Fruit fly (Drosophila melanogaster): ENCODE measurements around the gene CG12481.

CG12481 gene

dm6 chrX:14218045-14218483 lies 31.0 kb downstream of the CG12481 start (continued):
- TF ChIP-seq ranshi (GFP tag; IDR thresholded peaks at IDR 0.05) = peak; percentile 91
- no peak for TF ChIP-seq sc (optimal IDR thresholded peaks at IDR 0.05)
- peak; percentile 67 for TF ChIP-seq sc (GFP tag; optimal IDR thresholded peaks at IDR 0.05)
- TF ChIP-seq GATAe (GFP tag; conservative IDR thresholded peaks at IDR 0.05) = no peak
- TF ChIP-seq usp (GFP tag; optimal IDR thresholded peaks at IDR 0.05) = no peak
- TF ChIP-seq CG10462 (GFP tag; optimal IDR thresholded peaks at IDR 0.05) = peak; percentile 80
- peak; percentile 73 for TF ChIP-seq pnt (GFP tag; optimal IDR thresholded peaks at IDR 0.05)
- TF ChIP-seq CG6683 (GFP tag; optimal IDR thresholded peaks at IDR 0.05) = peak; percentile 79
- TF ChIP-seq CG10959 (GFP tag; IDR thresholded peaks at IDR 0.05) = peak; percentile 76
- peak; percentile 66 for TF ChIP-seq CG4617 (GFP tag; optimal IDR thresholded peaks at IDR 0.05; ENCODE audit: borderline replicate concordance)
- peak; percentile 95 for TF ChIP-seq lbe (GFP tag; optimal IDR thresholded peaks at IDR 0.05)
- TF ChIP-seq h (optimal IDR thresholded peaks at IDR 0.05) = no peak
- TF ChIP-seq CG10321 (GFP tag; IDR thresholded peaks at IDR 0.05) = peak; percentile 58
- TF ChIP-seq Hr51 (GFP tag; optimal IDR thresholded peaks at IDR 0.05) = peak; percentile 72 to 94
- TF ChIP-seq CG3281 (GFP tag; optimal IDR thresholded peaks at IDR 0.05) = peak; percentile 88
- TF ChIP-seq CG31224 (GFP tag; IDR thresholded peaks at IDR 0.05) = peak; percentile 81
- TF ChIP-seq emc (GFP tag; optimal IDR thresholded peaks at IDR 0.05) = peak; percentile 57
- peak; percentile 92 for TF ChIP-seq Sox102F (GFP tag; optimal IDR thresholded peaks at IDR 0.05)
- peak; percentile 92 for TF ChIP-seq CG7839 (tag; optimal IDR thresholded peaks at IDR 0.05)
- peak; percentile 65 for TF ChIP-seq CG11696 (GFP tag; IDR thresholded peaks at IDR 0.05)
- peak; percentile 72; the same call in 2 of the 3 replicates for TF ChIP-seq CG7357 (GFP tag; IDR thresholded peaks at IDR 0.05)
- TF ChIP-seq slbo (GFP tag; IDR thresholded peaks at IDR 0.05) = peak; percentile 89
- TF ChIP-seq CG9876 (GFP tag; optimal IDR thresholded peaks at IDR 0.05) = peak; percentile 36
- TF ChIP-seq hth (optimal IDR thresholded peaks at IDR 0.05) = no peak
- peak; percentile 69; the same call in 1 of the 2 replicates for TF ChIP-seq CG5953 (GFP tag; IDR thresholded peaks at IDR 0.05)
- TF ChIP-seq HLH3B (GFP tag; IDR thresholded peaks at IDR 0.05) = peak; percentile 90
- peak; percentile 16 for TF ChIP-seq CG3065 (GFP tag; optimal IDR thresholded peaks at IDR 0.05)
- 0 out of 2 replicates have a peak, but pooled peaks have one; percentile 42 for TF ChIP-seq dan (GFP tag; IDR thresholded peaks at IDR 0.05)
- TF ChIP-seq pzg (GFP tag; optimal IDR thresholded peaks at IDR 0.05) = no peak
- TF ChIP-seq nerfin-2 (GFP tag; IDR thresholded peaks at IDR 0.05; ENCODE audit: partially characterized antibody) = no peak
- TF ChIP-seq amos (GFP tag; IDR thresholded peaks at IDR 0.05; ENCODE audit: partially characterized antibody) = no peak
- TF ChIP-seq Mad (GFP tag; optimal IDR thresholded peaks at IDR 0.05) = peak; percentile 28
- TF ChIP-seq grau (tag; optimal IDR thresholded peaks at IDR 0.05) = peak; percentile 89
- peak; percentile 68 for TF ChIP-seq Adf1 (GFP tag; IDR thresholded peaks at IDR 0.05)
- TF ChIP-seq mirr (GFP tag; optimal IDR thresholded peaks at IDR 0.05) = no peak
- TF ChIP-seq Bgb (GFP tag; IDR thresholded peaks at IDR 0.05; ENCODE audit: partially characterized antibody) = no peak
- TF ChIP-seq oc (tag; optimal IDR thresholded peaks at IDR 0.05) = peak; percentile 76
- 0 out of 2 replicates have a peak, but pooled peaks have one; percentile 27 for TF ChIP-seq CG4360 (GFP tag; IDR thresholded peaks at IDR 0.05)
- peak; percentile 82 for TF ChIP-seq tin (GFP tag; optimal IDR thresholded peaks at IDR 0.05)
- no peak for TF ChIP-seq sr (GFP tag; IDR thresholded peaks at IDR 0.05)
- peak; percentile 89 for TF ChIP-seq CG12659 (GFP tag; optimal IDR thresholded peaks at IDR 0.05)
- TF ChIP-seq cato (GFP tag; optimal IDR thresholded peaks at IDR 0.05; ENCODE audit: borderline replicate concordance) = peak; percentile 55
- TF ChIP-seq gsb-n (tag; optimal IDR thresholded peaks at IDR 0.05) = peak; percentile 89
- peak; percentile 78 for TF ChIP-seq NfI (GFP tag; optimal IDR thresholded peaks at IDR 0.05)
- TF ChIP-seq Mes4 (GFP tag; optimal IDR thresholded peaks at IDR 0.05) = peak; percentile 55
- no peak for TF ChIP-seq Dll (GFP tag; IDR thresholded peaks at IDR 0.05; ENCODE audit: partially characterized antibody)
- TF ChIP-seq CG11504 (tag; optimal IDR thresholded peaks at IDR 0.05) = peak; percentile 93
- TF ChIP-seq wek (GFP tag; optimal IDR thresholded peaks at IDR 0.05) = peak; percentile 16
- TF ChIP-seq Nf-YA (GFP tag; IDR thresholded peaks at IDR 0.05) = peak; percentile 75
- peak; percentile 84 for TF ChIP-seq CG14014 (GFP tag; IDR thresholded peaks at IDR 0.05)
- TF ChIP-seq hb (GFP tag; IDR thresholded peaks at IDR 0.05; ENCODE audit: partially characterized antibody) = no peak
